Fruit fly (Drosophila melanogaster): ENCODE measurements around the gene Sec71.

The Sec71 gene

dm6 chr2L:13835002-13835910, 41.9 kb downstream of the Sec71 start, which contains the start of the genes mRpS23 and CenG1A (continued):
- TF ChIP-seq CG3163 (GFP tag; optimal IDR thresholded peaks at IDR 0.05) (peak; percentile 96), gt (GFP tag; IDR thresholded peaks at IDR 0.05) (peak; percentile 99), mirr (GFP tag; optimal IDR thresholded peaks at IDR 0.05) (peak; percentile 100), CrebB (tag; optimal IDR thresholded peaks at IDR 0.05) (peak; percentile 100), Hey (tag; optimal IDR thresholded peaks at IDR 0.05) (peak; percentile 99), her (GFP tag; optimal IDR thresholded peaks at IDR 0.05) (peak; percentile 98), danr (GFP tag; IDR thresholded peaks at IDR 0.05) (peak; percentile 99), Hsf (GFP tag; optimal IDR thresholded peaks at IDR 0.05) (peak; percentile 100), CG4282 (GFP tag; optimal IDR thresholded peaks at IDR 0.05) (peak; percentile 99), CG15514 (GFP tag; optimal IDR thresholded peaks at IDR 0.05) (peak; percentile 96), CG6272 (GFP tag; IDR thresholded peaks at IDR 0.05) (peak; percentile 100), tap (tag; optimal IDR thresholded peaks at IDR 0.05) (peak; percentile 100), bcd (GFP tag; optimal IDR thresholded peaks at IDR 0.05) (peak; percentile 100), CG13775 (GFP tag; optimal IDR thresholded peaks at IDR 0.05) (peak; percentile 99), CG30431 (GFP tag; optimal IDR thresholded peaks at IDR 0.05) (peak; percentile 99), NC2β (GFP tag; optimal IDR thresholded peaks at IDR 0.05) (peak; percentile 100), ftz-f1 (GFP tag; optimal IDR thresholded peaks at IDR 0.05) (peak; percentile 94), nmo (GFP tag; optimal IDR thresholded peaks at IDR 0.05) (peak; percentile 100), fd64A (GFP tag; optimal IDR thresholded peaks at IDR 0.05) (peak; percentile 100), fd3F (GFP tag; optimal IDR thresholded peaks at IDR 0.05) (peak; percentile 100), gcm (GFP tag; optimal IDR thresholded peaks at IDR 0.05) (peak; percentile 100), inv (GFP tag; IDR thresholded peaks at IDR 0.05; ENCODE audit: partially characterized antibody) (peak; percentile 77), dati (GFP tag; IDR thresholded peaks at IDR 0.05) (peak; percentile 100), CG3726 (GFP tag; IDR thresholded peaks at IDR 0.05) (peak; percentile 100), CG1529 (GFP tag; optimal IDR thresholded peaks at IDR 0.05) (peak; percentile 100), Doc3 (GFP tag; IDR thresholded peaks at IDR 0.05; ENCODE audit: partially characterized antibody) (peak; percentile 84), da (GFP tag; optimal IDR thresholded peaks at IDR 0.05) (peak; percentile 99), Blimp-1 (GFP tag; optimal IDR thresholded peaks at IDR 0.05) (peak; percentile 99), bsh (GFP tag; optimal IDR thresholded peaks at IDR 0.05) (peak; percentile 100), fd96Cb (tag; optimal IDR thresholded peaks at IDR 0.05) (peak; percentile 100), sug (tag; optimal IDR thresholded peaks at IDR 0.05) (peak; percentile 99), chm (GFP tag; IDR thresholded peaks at IDR 0.05) (peak; percentile 100), CG3838 (GFP tag; optimal IDR thresholded peaks at IDR 0.05) (peak; percentile 99), CG9876 (GFP tag; optimal IDR thresholded peaks at IDR 0.05) (peak; percentile 99), sob (GFP tag; IDR thresholded peaks at IDR 0.05) (peak; percentile 100), CG12219 (GFP tag; optimal IDR thresholded peaks at IDR 0.05) (peak; percentile 100), Dp (GFP tag; optimal IDR thresholded peaks at IDR 0.05) (peak; percentile 60), toy (GFP tag; IDR thresholded peaks at IDR 0.05) (peak; percentile 99), kni (GFP tag; optimal IDR thresholded peaks at IDR 0.05) (peak; percentile 94), jing (GFP tag; optimal IDR thresholded peaks at IDR 0.05) (peak; percentile 100), gro (GFP tag; optimal IDR thresholded peaks at IDR 0.05) (peak; percentile 100), Chrac-16 (GFP tag; optimal IDR thresholded peaks at IDR 0.05) (peak; percentile 100), Ravus (GFP tag; IDR thresholded peaks at IDR 0.05) (peak; percentile 99), prd (optimal IDR thresholded peaks at IDR 0.05) (no peak), prd (GFP tag; IDR thresholded peaks at IDR 0.05) (peak; percentile 100), CG11696 (GFP tag; IDR thresholded peaks at IDR 0.05) (peak; percentile 99), cwo (GFP tag; optimal IDR thresholded peaks at IDR 0.05) (peak; percentile 99), CG7372 (GFP tag; IDR thresholded peaks at IDR 0.05) (peak; percentile 100), sd (tag; optimal IDR thresholded peaks at IDR 0.05) (peak; percentile 99)

Data from whole organism, embryonic.